Fruit fly (Drosophila melanogaster) ovary, adult (tissue): Measurements from ENCODE around the gene Rhp.

ENCODE experiments used
- CG17801 ChIP-seq: fragments of 200-800 bp; optimal IDR thresholded peaks from 2 replicates; lab custom pipeline; 2019; ENCODE audit warnings: missing biosample characterization, mild to moderate bottlenecking, missing genetic modification characterization, moderate library complexity; ENCODE audit not compliant: partially characterized antibody

Gene Rhp

DNA sequence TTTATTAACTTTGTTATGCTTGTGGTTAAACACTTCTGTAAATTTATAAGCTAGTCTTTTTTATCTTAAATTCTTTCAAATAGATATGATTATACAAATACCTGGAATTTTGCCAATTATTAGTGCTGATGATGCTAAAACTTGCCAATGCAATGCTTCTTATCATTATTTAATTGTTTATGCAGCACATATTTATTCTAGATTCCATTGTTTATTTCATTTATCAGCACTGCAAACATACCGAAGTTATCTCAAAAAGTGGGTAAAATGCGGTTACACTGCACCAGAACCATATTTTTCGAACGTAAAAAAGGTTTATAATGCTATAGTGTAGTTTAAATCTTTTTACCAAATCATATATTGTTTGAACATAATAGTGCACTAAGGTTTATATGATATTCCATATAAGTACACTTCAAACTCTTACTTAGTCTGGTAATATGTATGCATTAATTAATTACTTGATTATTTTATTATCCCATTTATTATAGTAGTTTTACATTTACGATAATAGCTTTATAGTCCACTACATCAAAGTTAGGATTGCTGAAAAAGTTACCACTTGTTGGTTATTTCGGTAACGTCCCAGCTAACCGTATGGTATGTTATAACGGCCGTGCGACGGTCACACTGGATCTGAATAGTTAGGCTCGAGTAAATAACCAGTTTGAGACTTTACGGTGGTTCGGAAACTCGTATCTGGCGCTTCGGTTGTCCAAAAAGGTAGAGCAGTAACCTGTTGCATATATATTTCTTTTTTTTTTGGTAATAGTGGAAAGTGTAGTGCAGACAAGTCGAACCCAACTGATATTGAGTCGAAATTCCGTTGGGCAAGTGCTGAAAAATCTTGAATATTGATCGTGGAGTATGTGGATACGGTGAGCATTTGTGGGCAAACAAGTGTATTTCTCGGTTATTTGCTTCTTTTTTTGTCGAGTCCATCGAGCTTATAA is at the start of gene Rhp:
Gene Rhp, plus strand, starts transcription at position 663 of the 953 bp plus-strand sequence.
- TF ChIP-seq CG17801 (GFP tag; lab: Kevin White, UChicago) = peak; percentile 28

dm6 chrX:15740288-15740726 is 48.4 kb upstream of the Rhp start:
- peak; percentile 8 for TF ChIP-seq CG17801 (GFP tag; lab: Kevin White, UChicago)

DNA sequence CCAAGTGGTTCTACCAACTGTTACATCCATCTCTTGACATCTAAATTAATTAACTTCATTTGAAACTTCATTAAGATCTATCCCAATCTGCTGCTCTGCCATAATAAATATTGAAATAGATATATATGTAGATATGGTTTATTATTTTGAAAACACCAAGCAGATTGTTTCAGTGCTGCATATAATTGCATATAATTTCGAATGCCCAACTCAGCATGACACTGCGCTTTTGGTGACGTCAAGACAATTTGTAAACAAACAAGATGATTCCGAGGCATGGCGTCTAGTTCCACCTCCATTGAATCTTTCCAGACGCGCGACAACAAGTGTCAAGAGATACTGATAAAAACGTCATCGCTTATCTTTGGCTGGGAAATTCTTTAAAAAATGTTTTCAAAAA is 47.8 kb upstream of the Rhp start:
- no peak for TF ChIP-seq CG17801 (GFP tag; lab: Kevin White, UChicago)

dm6 chrX:15745905-15746681 is 42.6 kb upstream of the Rhp start, which contains the start of the genes CG8944 and CCT6:
Gene CG8944, minus strand, starts transcription at chrX:15746231.
Gene CCT6, plus strand, starts transcription at chrX:15746648.
- peak; percentile 8 for TF ChIP-seq CG17801 (GFP tag; lab: Kevin White, UChicago)

dm6 chrX:15746682-15747196 is 42.0 kb upstream of the Rhp start:
- TF ChIP-seq CG17801 (GFP tag; lab: Kevin White, UChicago) = no peak

DNA sequence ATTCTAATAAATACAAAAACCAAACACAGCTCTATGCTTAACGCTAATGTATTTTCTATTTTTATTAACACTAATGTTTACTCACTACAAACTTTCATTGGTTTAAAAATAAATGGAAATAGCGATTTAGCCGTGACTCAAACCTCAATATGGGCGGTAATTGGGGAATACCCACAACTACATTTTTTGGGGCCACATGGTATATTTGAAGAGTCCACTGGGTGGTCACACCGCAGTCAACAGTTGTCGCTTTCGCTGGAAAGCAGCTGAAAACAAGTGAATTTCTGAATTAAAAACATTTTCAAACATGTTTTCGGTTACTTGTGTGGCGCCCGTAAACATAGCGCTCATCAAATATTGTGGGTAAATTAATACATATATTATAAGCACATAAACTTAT is 39.8 kb upstream of the Rhp start, which contains the start of gene Mvd:
Gene Mvd, plus strand, starts transcription at position 222 of the 400 bp plus-strand sequence.
- TF ChIP-seq CG17801 (GFP tag; lab: Kevin White, UChicago) = peak; percentile 52

dm6 chrX:15756018-15756417 is 32.7 kb upstream of the Rhp start, which contains the start of gene CG8260:
Gene CG8260, plus strand, starts transcription at chrX:15756318.
- TF ChIP-seq CG17801 (GFP tag; lab: Kevin White, UChicago) = no peak

dm6 chrX:15758692-15759240 is 29.9 kb upstream of the Rhp start:
- TF ChIP-seq CG17801 (GFP tag; lab: Kevin White, UChicago) = no peak

- TF ChIP-seq CG17801 (GFP tag; lab: Kevin White, UChicago) = peak; percentile 1
Observed at dm6 chrX:15759752-15760446, 28.8 kb upstream of the Rhp start.

- TF ChIP-seq CG17801 (GFP tag; lab: Kevin White, UChicago) = no peak
Observed at dm6 chrX:15760447-15761297, 28.0 kb upstream of the Rhp start, which contains the start of the genes Graf and mRpL3. Gene Graf, minus strand, starts transcription at chrX:15760733. Gene mRpL3, plus strand, starts transcription at chrX:15761248.

DNA sequence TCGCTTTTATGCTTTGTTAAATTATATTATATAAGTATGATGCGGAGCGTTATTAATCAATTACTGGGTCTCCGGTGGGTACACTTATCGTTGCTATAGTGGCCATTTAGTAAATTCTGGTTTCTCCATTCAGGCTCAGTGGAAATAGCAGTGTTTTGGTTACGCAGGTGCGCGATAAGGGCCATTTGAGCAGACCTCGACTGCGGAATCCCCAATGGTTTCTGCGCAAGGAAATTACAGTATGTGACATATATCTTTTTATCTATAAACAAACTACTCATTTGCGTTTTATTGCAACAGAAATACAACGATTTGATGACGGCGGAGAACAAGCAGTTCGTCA is 27.4 kb upstream of the Rhp start:
- TF ChIP-seq CG17801 (GFP tag; lab: Kevin White, UChicago) = no peak

DNA sequence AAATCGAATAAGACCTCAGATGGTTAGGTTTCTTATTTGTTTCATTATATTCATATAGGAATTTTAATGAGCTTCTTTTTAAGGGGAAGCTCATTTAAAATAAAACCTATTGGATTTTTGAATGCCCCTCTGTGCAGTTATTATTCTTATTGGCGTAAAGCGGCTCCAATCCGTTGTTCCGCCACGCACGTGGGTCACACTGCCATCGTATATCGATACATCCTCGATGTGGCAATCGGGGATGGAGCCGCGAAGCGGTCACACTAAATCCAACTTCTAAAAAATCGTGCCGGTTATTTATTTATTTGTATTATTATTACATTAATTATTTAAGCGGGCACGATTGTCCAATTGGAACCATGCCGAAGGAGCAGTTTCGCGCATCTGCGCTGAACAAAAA is 26.0 kb upstream of the Rhp start, which contains the start of gene Polr3A:
Gene Polr3A, plus strand, starts transcription at position 234 of the 400 bp plus-strand sequence.
- TF ChIP-seq CG17801 (GFP tag; lab: Kevin White, UChicago) = no peak

dm6 chrX:15766395-15766866 is 22.3 kb upstream of the Rhp start, which contains the start of gene CG8952:
Gene CG8952, minus strand, starts transcription at chrX:15766445.
- no peak for TF ChIP-seq CG17801 (GFP tag; lab: Kevin White, UChicago)
